Worm (Caenorhabditis elegans) whole organism, L3 larva: Measurements from ENCODE around the gene C14C6.2.

Source experiments
- aly-2 ChIP-seq: fragments of 150-350 bp; optimal IDR thresholded peaks from 2 replicates; lab custom pipeline; 2014; ENCODE audit warnings: missing biosample characterization, missing genetic modification characterization
- jun-1 ChIP-seq: fragments of 150-350 bp; optimal IDR thresholded peaks from 2 replicates; lab custom pipeline; 2014; ENCODE audit warnings: missing biosample characterization, missing genetic modification reagents, missing genetic modification characterization
- mdl-1 ChIP-seq: fragments of 150-350 bp; optimal IDR thresholded peaks from 2 replicates; lab custom pipeline; 2014; ENCODE audit warnings: missing biosample characterization, missing genetic modification characterization
- nfya-1 ChIP-seq: sonication (generic microtip); optimal IDR thresholded peaks from 2 replicates; lab custom pipeline; 2017; ENCODE audit warnings: missing genetic modification characterization, mild to moderate bottlenecking, missing compliant biosample characterization, antibody characterized with exemption, moderate library complexity; ENCODE audit not compliant: insufficient read depth
- nhr-77 ChIP-seq: fragments of 150-350 bp; optimal IDR thresholded peaks from 2 replicates; lab custom pipeline; 2014; ENCODE audit warnings: missing biosample characterization, missing genetic modification characterization
- snpc-4 ChIP-seq: fragments of 150-350 bp; optimal IDR thresholded peaks from 2 replicates; lab custom pipeline; 2014; ENCODE audit warnings: missing biosample characterization, missing genetic modification characterization
- unc-39 ChIP-seq: sonication (generic microtip); optimal IDR thresholded peaks from 4 replicates; lab custom pipeline; 2017; ENCODE audit warnings: missing biosample characterization, missing genetic modification characterization
- ztf-4 ChIP-seq: fragments of 150-350 bp; optimal IDR thresholded peaks from 2 replicates; lab custom pipeline; 2014; ENCODE audit warnings: missing biosample characterization, missing genetic modification characterization

DNA sequence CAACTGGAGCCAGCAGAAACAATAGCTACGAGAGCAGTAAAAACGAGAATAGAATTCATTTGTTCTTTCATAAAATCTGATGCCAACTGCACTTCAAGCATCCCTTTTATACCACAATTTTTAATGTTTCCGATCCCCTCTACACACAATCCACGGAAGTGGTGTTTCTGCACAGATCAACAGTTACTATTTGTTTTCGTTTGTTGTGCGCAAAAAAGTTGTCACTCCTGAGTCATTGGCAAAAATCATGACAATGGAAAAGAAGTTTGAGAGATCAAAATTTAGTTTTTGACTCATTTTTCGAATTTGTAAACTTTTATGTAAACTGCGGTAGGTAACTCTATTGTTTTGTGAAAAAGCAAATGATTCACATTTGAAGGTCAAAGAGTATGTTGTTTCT lies 41.2 kb downstream of the C14C6.2 start, which contains the start of gene srlf-37:
- TF ChIP-seq aly-2 (no peak), nfya-1 (tag; lab: Kevin White, UChicago) (no peak), mdl-1 (tag; lab: Kevin White, UChicago) (no peak), ztf-4 (tag; lab: Kevin White, UChicago) (no peak), jun-1 (tag; lab: Kevin White, UChicago) (no peak), unc-39 (tag; lab: Kevin White, UChicago) (no peak), snpc-4 (tag; lab: Kevin White, UChicago) (no peak), nhr-77 (tag; lab: Kevin White, UChicago) (no peak)
